Fruit fly (Drosophila melanogaster): ENCODE measurements around the gene naz.

naz gene

DNA sequence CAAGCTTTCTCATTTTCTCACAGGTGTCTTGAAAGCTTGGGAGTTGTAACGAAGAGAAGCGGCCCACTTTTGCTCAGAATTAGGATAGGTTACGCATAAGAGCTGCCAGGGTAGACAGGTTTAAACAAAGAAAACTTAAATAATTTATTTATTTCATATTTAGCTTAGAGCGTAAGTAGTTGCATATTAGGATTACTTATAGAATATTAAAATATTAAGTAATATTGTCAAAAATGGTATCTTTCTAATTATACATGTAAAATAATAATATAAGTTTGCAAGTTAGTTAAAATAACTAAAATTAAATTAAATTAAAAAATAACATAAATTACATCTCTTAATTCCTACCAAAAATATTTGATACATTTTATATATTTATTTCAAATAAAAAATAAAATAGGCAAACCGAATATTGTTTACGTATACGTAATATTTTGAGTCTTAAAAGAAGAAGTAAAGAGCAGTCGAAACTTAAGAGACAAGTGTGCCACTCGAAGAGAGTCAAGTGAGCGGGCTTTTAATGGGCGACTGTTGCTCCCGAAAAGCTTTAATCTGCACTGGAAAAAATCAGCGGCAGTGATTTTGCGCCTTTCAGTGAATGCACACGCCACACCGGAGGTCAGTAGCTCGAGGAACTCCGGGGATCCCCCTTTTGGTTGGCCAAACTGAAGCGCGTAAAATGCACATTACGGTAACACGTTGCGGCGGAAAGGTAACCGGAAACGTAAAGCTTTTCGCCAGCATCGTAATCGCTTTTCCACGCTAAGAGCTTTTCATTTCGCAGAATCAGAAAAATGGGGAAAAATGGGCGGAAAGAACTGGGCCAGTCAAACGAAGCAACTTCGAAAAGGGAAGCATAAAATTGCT is 13.7 kb downstream of the naz start (continued):
- TF ChIP-seq cwo (GFP tag; optimal IDR thresholded peaks at IDR 0.05) (no peak), CG7745 (tag; optimal IDR thresholded peaks at IDR 0.05) (no peak), CG10979 (tag; optimal IDR thresholded peaks at IDR 0.05) (no peak), gem (tag; optimal IDR thresholded peaks at IDR 0.05) (peak; percentile 60), CG11085 (GFP tag; IDR thresholded peaks at IDR 0.05) (no peak), pum (GFP tag; optimal IDR thresholded peaks at IDR 0.05) (peak; percentile 6), jumu (GFP tag; optimal IDR thresholded peaks at IDR 0.05) (no peak), stc (GFP tag; IDR thresholded peaks at IDR 0.05) (0 out of 2 replicates have a peak, but pooled peaks have one; percentile 32), odd (GFP tag; optimal IDR thresholded peaks at IDR 0.05) (no peak), esg (GFP tag; conservative IDR thresholded peaks at IDR 0.05) (0 out of 2 replicates have a peak, but pooled peaks have one; percentile 19), stwl (tag; optimal IDR thresholded peaks at IDR 0.05) (no peak), lbe (GFP tag; optimal IDR thresholded peaks at IDR 0.05) (no peak), CG1602 (GFP tag; optimal IDR thresholded peaks at IDR 0.05) (no peak), CG7963 (GFP tag; IDR thresholded peaks at IDR 0.05; ENCODE audit: partially characterized antibody) (no peak), Max (GFP tag; optimal IDR thresholded peaks at IDR 0.05) (no peak), CkIIα-i1 (GFP tag; IDR thresholded peaks at IDR 0.05) (no peak), CG4854 (GFP tag; optimal IDR thresholded peaks at IDR 0.05) (no peak), rib (GFP tag; IDR thresholded peaks at IDR 0.05) (no peak), sr (GFP tag; IDR thresholded peaks at IDR 0.05) (no peak), sug (tag; optimal IDR thresholded peaks at IDR 0.05) (no peak), NK7.1 (GFP tag; optimal IDR thresholded peaks at IDR 0.05) (no peak), CG11695 (GFP tag; IDR thresholded peaks at IDR 0.05) (peak; percentile 44; the same call in 1 of the 3 replicates), Atf3 (GFP tag; optimal IDR thresholded peaks at IDR 0.05) (no peak), CG3995 (GFP tag; optimal IDR thresholded peaks at IDR 0.05) (no peak), tap (tag; optimal IDR thresholded peaks at IDR 0.05) (no peak), Sox102F (GFP tag; optimal IDR thresholded peaks at IDR 0.05) (peak; percentile 20), CG8765 (GFP tag; IDR thresholded peaks at IDR 0.05) (no peak), CG4617 (GFP tag; optimal IDR thresholded peaks at IDR 0.05; ENCODE audit: borderline replicate concordance) (no peak), dati (GFP tag; IDR thresholded peaks at IDR 0.05) (no peak), CG14860 (GFP tag; IDR thresholded peaks at IDR 0.05; ENCODE audit: partially characterized antibody) (no peak), kay (GFP tag; optimal IDR thresholded peaks at IDR 0.05) (no peak), Meics (GFP tag; optimal IDR thresholded peaks at IDR 0.05) (peak; percentile 7), CG13424 (tag; optimal IDR thresholded peaks at IDR 0.05) (peak; percentile 32), corto (GFP tag; optimal IDR thresholded peaks at IDR 0.05) (no peak), zfh2 (GFP tag; optimal IDR thresholded peaks at IDR 0.05) (peak; percentile 41), gfzf (GFP tag; optimal IDR thresholded peaks at IDR 0.05) (no peak), CG15696 (tag; optimal IDR thresholded peaks at IDR 0.05) (no peak), sc (optimal IDR thresholded peaks at IDR 0.05) (no peak), sc (GFP tag; optimal IDR thresholded peaks at IDR 0.05) (no peak), crol (GFP tag; IDR thresholded peaks at IDR 0.05) (no peak), CG14965 (GFP tag; optimal IDR thresholded peaks at IDR 0.05; ENCODE audit: borderline replicate concordance) (no peak), Opbp (GFP tag; IDR thresholded peaks at IDR 0.05; ENCODE audit: partially characterized antibody) (no peak), mld (GFP tag; IDR thresholded peaks at IDR 0.05; ENCODE audit: partially characterized antibody) (no peak), CG1792 (GFP tag; optimal IDR thresholded peaks at IDR 0.05) (peak; percentile 18), CG17829 (tag; optimal IDR thresholded peaks at IDR 0.05) (no peak), cato (GFP tag; optimal IDR thresholded peaks at IDR 0.05; ENCODE audit: borderline replicate concordance) (no peak), CG1647 (GFP tag; optimal IDR thresholded peaks at IDR 0.05) (no peak), CG12155 (GFP tag; optimal IDR thresholded peaks at IDR 0.05) (no peak), CG10274 (GFP tag; optimal IDR thresholded peaks at IDR 0.05) (no peak)

Measured in whole organism, embryonic.